Worm (Caenorhabditis elegans) whole organism, late embryonic: ENCODE data around the gene F07F6.8.

Source experiments
- F13H6.1 ChIP-seq: sonication (generic microtip); optimal IDR thresholded peaks from 2 replicates; lab custom pipeline; 2016; ENCODE audit warnings: missing genetic modification characterization, missing compliant biosample characterization
- K02D7.2 ChIP-seq: sonication (generic microtip); optimal IDR thresholded peaks from 2 replicates; lab custom pipeline; 2017; ENCODE audit warnings: mild to moderate bottlenecking, missing genetic modification characterization, missing compliant biosample characterization
- K09A11.1 ChIP-seq: sonication (generic microtip); optimal IDR thresholded peaks from 2 replicates; lab custom pipeline; 2017; ENCODE audit warnings: antibody characterized with exemption, mild to moderate bottlenecking, missing genetic modification characterization, missing compliant biosample characterization; ENCODE audit not compliant: insufficient read depth
- T23F11.4 ChIP-seq: fragments of 200-800 bp; sonication (Bioruptor generic); optimal IDR thresholded peaks from 2 replicates; lab custom pipeline; 2018; ENCODE audit warnings: mild to moderate bottlenecking, missing genetic modification characterization, missing compliant biosample characterization
- ceh-14 ChIP-seq: sonication (generic microtip); optimal IDR thresholded peaks from 2 replicates; lab custom pipeline; 2016; ENCODE audit warnings: missing genotype, missing genetic modification characterization, missing compliant biosample characterization
- ceh-18 ChIP-seq: sonication (generic microtip); optimal IDR thresholded peaks from 2 replicates; lab custom pipeline; 2016; ENCODE audit warnings: missing genetic modification characterization, missing compliant biosample characterization
- ceh-2 ChIP-seq: sonication (generic microtip); optimal IDR thresholded peaks from 2 replicates; lab custom pipeline; 2016; ENCODE audit warnings: missing genotype, missing genetic modification characterization, missing compliant biosample characterization
- ceh-22 ChIP-seq: sonication (generic microtip); optimal IDR thresholded peaks from 2 replicates; lab custom pipeline; 2017; ENCODE audit warnings: missing biosample characterization, missing genetic modification characterization
- ceh-24 ChIP-seq: sonication (generic microtip); optimal IDR thresholded peaks from 2 replicates; lab custom pipeline; 2016; ENCODE audit warnings: mild to moderate bottlenecking, missing genetic modification characterization, missing compliant biosample characterization
- ceh-34 ChIP-seq: sonication (generic microtip); optimal IDR thresholded peaks from 2 replicates; lab custom pipeline; 2016; ENCODE audit warnings: mild to moderate bottlenecking, missing genetic modification characterization, missing compliant biosample characterization
- ceh-6 ChIP-seq: fragments of 200-800 bp; sonication (Bioruptor generic); optimal IDR thresholded peaks from 2 replicates; lab custom pipeline; 2018; ENCODE audit warnings: mild to moderate bottlenecking, missing genetic modification characterization, missing compliant biosample characterization
- che-1 ChIP-seq: sonication (generic microtip); optimal IDR thresholded peaks from 2 replicates; lab custom pipeline; 2016; ENCODE audit warnings: mild to moderate bottlenecking, missing genetic modification characterization, missing compliant biosample characterization
- dve-1 ChIP-seq: sonication (generic microtip); optimal IDR thresholded peaks from 2 replicates; lab custom pipeline; 2017; ENCODE audit warnings: antibody characterized with exemption, mild to moderate bottlenecking, missing genetic modification characterization, missing compliant biosample characterization
- elt-4 ChIP-seq: sonication (generic microtip); optimal IDR thresholded peaks from 2 replicates; lab custom pipeline; 2016; ENCODE audit warnings: missing genetic modification characterization, missing compliant biosample characterization
- eyg-1 ChIP-seq: sonication (generic microtip); optimal IDR thresholded peaks from 2 replicates; lab custom pipeline; 2016; ENCODE audit warnings: missing genotype, missing genetic modification characterization, missing compliant biosample characterization
- hlh-15 ChIP-seq: sonication (generic microtip); optimal IDR thresholded peaks from 2 replicates; lab custom pipeline; 2016; ENCODE audit warnings: missing genetic modification characterization, missing compliant biosample characterization
- hlh-30 ChIP-seq: sonication (generic microtip); optimal IDR thresholded peaks from 2 replicates; lab custom pipeline; 2017; ENCODE audit warnings: antibody characterized with exemption, missing genetic modification characterization, missing compliant biosample characterization; ENCODE audit not compliant: insufficient read depth
- hlh-6 ChIP-seq: sonication (generic microtip); optimal IDR thresholded peaks from 2 replicates; lab custom pipeline; 2016; ENCODE audit warnings: missing genotype, missing genetic modification characterization, missing compliant biosample characterization
- lim-6 ChIP-seq: sonication (generic microtip); optimal IDR thresholded peaks from 2 replicates; lab custom pipeline; 2016; ENCODE audit warnings: missing genetic modification characterization, missing compliant biosample characterization
- lin-11 ChIP-seq: fragments of 200-800 bp; sonication (Bioruptor generic); optimal IDR thresholded peaks from 2 replicates; lab custom pipeline; 2018; ENCODE audit warnings: mild to moderate bottlenecking, missing genetic modification characterization, missing compliant biosample characterization
- nhr-11 ChIP-seq: fragments of 150-350 bp; optimal IDR thresholded peaks from 2 replicates; lab custom pipeline; 2014; ENCODE audit warnings: missing biosample characterization, missing genetic modification characterization
- nhr-232 ChIP-seq: sonication (generic microtip); optimal IDR thresholded peaks from 2 replicates; lab custom pipeline; 2016; ENCODE audit warnings: missing genetic modification characterization, missing compliant biosample characterization
- pag-3 ChIP-seq: sonication (generic microtip); optimal IDR thresholded peaks from 2 replicates; lab custom pipeline; 2016; ENCODE audit warnings: missing compliant biosample characterization, missing genetic modification characterization, borderline replicate concordance
- pat-9 ChIP-seq: fragments of 200-800 bp; sonication (Bioruptor generic); optimal IDR thresholded peaks from 2 replicates; lab custom pipeline; 2018; ENCODE audit warnings: mild to moderate bottlenecking, missing genetic modification characterization, moderate library complexity, missing compliant biosample characterization
- pha-4 ChIP-seq: fragments of 150-350 bp; optimal IDR thresholded peaks from 2 replicates; lab custom pipeline; 2018; ENCODE audit warnings: missing biosample characterization, missing genetic modification reagents, missing genetic modification characterization
- pqm-1 ChIP-seq: sonication (generic microtip); optimal IDR thresholded peaks from 2 replicates; lab custom pipeline; 2016; ENCODE audit warnings: missing genetic modification characterization, missing compliant biosample characterization
- pros-1 ChIP-seq: fragments of 150-350 bp; optimal IDR thresholded peaks from 2 replicates; lab custom pipeline; 2014; ENCODE audit warnings: missing biosample characterization, missing genetic modification reagents, missing genetic modification characterization
- sdc-2 ChIP-seq: sonication (generic microtip); optimal IDR thresholded peaks from 2 replicates; lab custom pipeline; 2016; ENCODE audit warnings: missing genotype, missing genetic modification characterization, missing compliant biosample characterization
- sox-2 ChIP-seq: fragments of 200-800 bp; sonication (Bioruptor generic); IDR thresholded peaks from 2 replicates; pipeline ENCODE4 v1.3.6; 2022; ENCODE audit warnings: missing genetic modification reagents, missing genetic modification characterization, missing compliant biosample characterization
- tbx-2 ChIP-seq: sonication (generic microtip); optimal IDR thresholded peaks from 2 replicates; lab custom pipeline; 2016; ENCODE audit warnings: missing genetic modification characterization, missing compliant biosample characterization
- tbx-7 ChIP-seq: sonication (generic microtip); optimal IDR thresholded peaks from 2 replicates; lab custom pipeline; 2016; ENCODE audit warnings: missing genotype, missing genetic modification characterization, missing compliant biosample characterization
- ttx-3 ChIP-seq: sonication (generic microtip); optimal IDR thresholded peaks from 2 replicates; lab custom pipeline; 2016; ENCODE audit warnings: missing genetic modification reagents, missing genetic modification characterization, missing compliant biosample characterization
- unc-42 ChIP-seq: sonication (generic microtip); optimal IDR thresholded peaks from 2 replicates; lab custom pipeline; 2016; ENCODE audit warnings: missing genotype, missing genetic modification characterization, missing compliant biosample characterization
- unc-55 ChIP-seq: sonication (generic microtip); optimal IDR thresholded peaks from 2 replicates; lab custom pipeline; 2017; ENCODE audit warnings: missing biosample characterization, missing genetic modification reagents, missing genetic modification characterization
- unc-86 ChIP-seq: sonication (generic microtip); optimal IDR thresholded peaks from 2 replicates; lab custom pipeline; 2016; ENCODE audit warnings: missing genetic modification characterization, missing compliant biosample characterization
- zip-5 ChIP-seq: sonication (generic microtip); optimal IDR thresholded peaks from 2 replicates; lab custom pipeline; 2016; ENCODE audit warnings: missing genetic modification characterization, missing compliant biosample characterization
- ztf-16 ChIP-seq: sonication (generic microtip); optimal IDR thresholded peaks from 2 replicates; lab custom pipeline; 2017; ENCODE audit warnings: missing genetic modification characterization, missing compliant biosample characterization

F07F6.8 gene

ce11 chrII:5425633-5426032 lies at the start of gene F07F6.8:
TSS of gene F07F6.8 (minus strand) at chrII:5425733.
- TF ChIP-seq unc-86 (tag; lab: Kevin White, UChicago) (no peak), nhr-232 (tag; lab: Kevin White, UChicago) (no peak), ztf-16 (no peak), ttx-3 (tag; lab: Kevin White, UChicago) (no peak), nhr-11 (no peak), ceh-2 (tag; lab: Kevin White, UChicago) (no peak), K09A11.1 (tag; lab: Kevin White, UChicago) (no peak), ceh-24 (tag; lab: Kevin White, UChicago) (no peak), elt-4 (no peak), ceh-34 (tag; lab: Kevin White, UChicago) (no peak), pqm-1 (tag; lab: Kevin White, UChicago) (no peak), lim-6 (tag; lab: Kevin White, UChicago) (no peak), eyg-1 (tag; lab: Kevin White, UChicago) (no peak), pag-3 (no peak), ceh-18 (tag; lab: Kevin White, UChicago) (no peak), K02D7.2 (no peak)

- TF ChIP-seq pros-1 (no peak), tbx-2 (tag; lab: Kevin White, UChicago) (no peak), ceh-22 (tag; lab: Kevin White, UChicago) (no peak), zip-5 (no peak), hlh-30 (tag; lab: Kevin White, UChicago) (no peak), pat-9 (tag; lab: Kevin White, UChicago) (no peak), che-1 (no peak), F13H6.1 (tag; lab: Kevin White, UChicago) (no peak), hlh-15 (tag; lab: Kevin White, UChicago) (no peak), ztf-16 (no peak), ceh-14 (no peak), dve-1 (no peak), pha-4 (tag; lab: Kevin White, UChicago) (no peak), ceh-2 (tag; lab: Kevin White, UChicago) (no peak), hlh-6 (tag; lab: Kevin White, UChicago) (no peak), lin-11 (no peak)
Observed at ce11 chrII:5474946-5475345, 49.4 kb upstream of the F07F6.8 start, which contains the start of gene ilcr-2. TSS of gene ilcr-2 (plus strand) at chrII:5475246.

- TF ChIP-seq tbx-7 (tag; lab: Kevin White, UChicago) (no peak), sdc-2 (tag; lab: Kevin White, UChicago) (no peak), ceh-6 (GFP tag; lab: Kevin White, UChicago) (no peak), unc-86 (tag; lab: Kevin White, UChicago) (peak; percentile 1), sox-2 (GFP tag; lab: Robert Waterston, UW) (no peak), ceh-24 (tag; lab: Kevin White, UChicago) (no peak), hlh-6 (tag; lab: Kevin White, UChicago) (no peak), unc-42 (peak; percentile 53), T23F11.4 (GFP tag; lab: Kevin White, UChicago) (no peak)
Observed at ce11 chrII:5473946-5474423, 48.5 kb upstream of the F07F6.8 start, which contains the start of gene mrps-16. TSS of gene mrps-16 (plus strand) at chrII:5474373.

- TF ChIP-seq unc-55 (GFP tag; lab: Kevin White, UChicago): peak; percentile 48
- TF ChIP-seq tbx-2 (tag; lab: Kevin White, UChicago): no peak
Observed at ce11 chrII:5465729-5466408, 40.3 kb upstream of the F07F6.8 start, which contains the start of gene clr-1. TSS of gene clr-1 (plus strand) at chrII:5466358.
